Worm (Caenorhabditis elegans) whole organism, L4 larva: Measurements from ENCODE around the gene R07E3.6.

Experiments
- R02D3.7 ChIP-seq: fragments of 150-350 bp; sonication (generic microtip); optimal IDR thresholded peaks from 3 replicates; lab custom pipeline; 2014; ENCODE audit warnings: missing biosample characterization, missing genetic modification characterization
- lin-39 ChIP-seq: fragments of 150-350 bp; optimal IDR thresholded peaks from 2 replicates; lab custom pipeline; 2014; ENCODE audit warnings: missing biosample characterization, missing genetic modification reagents, missing genetic modification characterization

ce11 chrX:10321401-10321800 is 3.9 kb downstream of the R07E3.6 start:
- TF ChIP-seq lin-39 (tag; lab: Kevin White, UChicago) (no peak), R02D3.7 (tag; lab: Kevin White, UChicago) (no peak)
